Worm (Caenorhabditis elegans) whole organism, mixed stage, embryonic: Measurements from ENCODE around the gene F08G2.7.
A peak's percentile ranks its signal among the peaks of the same experiment; 100 is the strongest.
"Not testable (repeated sequence)": the region's sequence is repeated elsewhere in the genome, so short reads cannot be mapped to it uniquely, and the experiment has no call there.

Experiments
- M03D4.4 ChIP-seq: sonication (generic microtip); optimal IDR thresholded peaks from 2 replicates; lab custom pipeline; 2017; ENCODE audit warnings: mild to moderate bottlenecking, missing genetic modification characterization, missing compliant biosample characterization
- bed-3 ChIP-seq: fragments of 200-800 bp; sonication (Bioruptor generic); optimal IDR thresholded peaks from 3 replicates; lab custom pipeline; 2018; ENCODE audit warnings: mild to moderate bottlenecking, missing genetic modification characterization, moderate library complexity, missing compliant biosample characterization
- blmp-1 ChIP-seq: fragments of 150-350 bp; optimal IDR thresholded peaks from 2 replicates; lab custom pipeline; 2014; ENCODE audit warnings: missing biosample characterization, missing genetic modification characterization
- ceh-39 ChIP-seq: fragments of 150-350 bp; optimal IDR thresholded peaks from 2 replicates; lab custom pipeline; 2014; ENCODE audit warnings: missing biosample characterization, missing genetic modification characterization
- ceh-83 ChIP-seq: fragments of 200-800 bp; sonication (Bioruptor generic); optimal IDR thresholded peaks from 2 replicates; lab custom pipeline; 2018; ENCODE audit warnings: mild to moderate bottlenecking, missing genetic modification characterization, missing compliant biosample characterization
- ces-1 ChIP-seq: fragments of 150-350 bp; optimal IDR thresholded peaks from 2 replicates; lab custom pipeline; 2014; ENCODE audit warnings: missing biosample characterization, missing genetic modification reagents, missing genetic modification characterization
- cnd-1 ChIP-seq: fragments of 200-800 bp; sonication (Bioruptor generic); optimal IDR thresholded peaks from 2 replicates; lab custom pipeline; 2018; ENCODE audit warnings: mild to moderate bottlenecking, missing genetic modification characterization, missing compliant biosample characterization
- drap-1 ChIP-seq: fragments of 200-800 bp; sonication (Bioruptor generic); optimal IDR thresholded peaks from 3 replicates; lab custom pipeline; 2018; ENCODE audit warnings: mild to moderate bottlenecking, missing genetic modification characterization, missing compliant biosample characterization
- elt-1 ChIP-seq: sonication (generic microtip); optimal IDR thresholded peaks from 2 replicates; lab custom pipeline; 2017; ENCODE audit warnings: missing genetic modification characterization, mild to moderate bottlenecking, missing compliant biosample characterization, antibody characterized with exemption, moderate library complexity, borderline replicate concordance; ENCODE audit not compliant: insufficient read depth
- elt-3 ChIP-seq: fragments of 150-350 bp; optimal IDR thresholded peaks from 2 replicates; lab custom pipeline; 2014; ENCODE audit warnings: missing biosample characterization, missing genetic modification characterization
- flh-1 ChIP-seq: fragments of 200-800 bp; sonication (Bioruptor generic); optimal IDR thresholded peaks from 2 replicates; lab custom pipeline; 2018; ENCODE audit warnings: mild to moderate bottlenecking, missing genetic modification characterization, moderate library complexity, missing compliant biosample characterization
- ham-2 ChIP-seq: fragments of 200-800 bp; sonication (Bioruptor generic); optimal IDR thresholded peaks from 2 replicates; lab custom pipeline; 2018; ENCODE audit warnings: mild to moderate bottlenecking, missing genetic modification characterization, missing compliant biosample characterization
- lin-32 ChIP-seq: fragments of 200-800 bp; sonication (Bioruptor generic); optimal IDR thresholded peaks from 2 replicates; lab custom pipeline; 2018; ENCODE audit warnings: mild to moderate bottlenecking, missing genetic modification characterization, missing compliant biosample characterization
- lsy-2 ChIP-seq: fragments of 150-350 bp; optimal IDR thresholded peaks from 2 replicates; lab custom pipeline; 2014; ENCODE audit warnings: missing biosample characterization, missing genetic modification characterization
- mab-5 ChIP-seq: fragments of 150-350 bp; optimal IDR thresholded peaks from 2 replicates; lab custom pipeline; 2014; ENCODE audit warnings: missing biosample characterization, missing genetic modification characterization
- mep-1 ChIP-seq: fragments of 150-350 bp; optimal IDR thresholded peaks from 2 replicates; lab custom pipeline; 2017; ENCODE audit warnings: missing biosample characterization, missing genetic modification reagents, missing genetic modification characterization, inconsistent platforms
- mls-2 ChIP-seq: sonication (generic microtip); optimal IDR thresholded peaks from 2 replicates; lab custom pipeline; 2016; ENCODE audit warnings: mild to moderate bottlenecking, missing genetic modification characterization, moderate library complexity, missing compliant biosample characterization
- nhr-12 ChIP-seq: fragments of 150-350 bp; optimal IDR thresholded peaks from 2 replicates; lab custom pipeline; 2014; ENCODE audit warnings: missing biosample characterization, missing genetic modification characterization
- nhr-2 ChIP-seq: fragments of 150-350 bp; optimal IDR thresholded peaks from 2 replicates; lab custom pipeline; 2014; ENCODE audit warnings: missing biosample characterization, missing genetic modification characterization
- nhr-237 ChIP-seq: fragments of 150-350 bp; optimal IDR thresholded peaks from 2 replicates; lab custom pipeline; 2014; ENCODE audit warnings: missing biosample characterization, missing genetic modification characterization
- nhr-28 ChIP-seq: fragments of 150-350 bp; optimal IDR thresholded peaks from 2 replicates; lab custom pipeline; 2014; ENCODE audit warnings: missing biosample characterization, missing genetic modification characterization
- nhr-76 ChIP-seq: sonication (generic microtip); optimal IDR thresholded peaks from 2 replicates; lab custom pipeline; 2017; ENCODE audit warnings: missing biosample characterization, missing genetic modification characterization
- pha-4 ChIP-seq: fragments of 150-350 bp; optimal IDR thresholded peaks from 2 replicates; lab custom pipeline; 2018; ENCODE audit warnings: missing biosample characterization, missing genetic modification reagents, missing genetic modification characterization
- sem-2 ChIP-seq: fragments of 200-800 bp; sonication (Bioruptor generic); optimal IDR thresholded peaks from 2 replicates; lab custom pipeline; 2018; ENCODE audit warnings: mild to moderate bottlenecking, missing genetic modification characterization, missing compliant biosample characterization
- snpc-4 ChIP-seq: fragments of 150-350 bp; optimal IDR thresholded peaks from 2 replicates; lab custom pipeline; 2014; ENCODE audit warnings: missing biosample characterization, missing genetic modification characterization
- sptf-1 ChIP-seq: sonication (generic microtip); optimal IDR thresholded peaks from 2 replicates; lab custom pipeline; 2017; ENCODE audit warnings: mild to moderate bottlenecking, missing genetic modification characterization, moderate library complexity, missing compliant biosample characterization
- unc-120 ChIP-seq: sonication (generic microtip); optimal IDR thresholded peaks from 2 replicates; lab custom pipeline; 2017; ENCODE audit warnings: missing genetic modification characterization, missing compliant biosample characterization; ENCODE audit not compliant: poor library complexity, severe bottlenecking
- zip-8 ChIP-seq: fragments of 150-350 bp; optimal IDR thresholded peaks from 2 replicates; lab custom pipeline; 2014; ENCODE audit warnings: missing biosample characterization, missing genetic modification characterization
- ztf-11 ChIP-seq: fragments of 150-350 bp; optimal IDR thresholded peaks from 2 replicates; lab custom pipeline; 2014; ENCODE audit warnings: missing biosample characterization, missing genetic modification characterization

F08G2.7 gene

DNA sequence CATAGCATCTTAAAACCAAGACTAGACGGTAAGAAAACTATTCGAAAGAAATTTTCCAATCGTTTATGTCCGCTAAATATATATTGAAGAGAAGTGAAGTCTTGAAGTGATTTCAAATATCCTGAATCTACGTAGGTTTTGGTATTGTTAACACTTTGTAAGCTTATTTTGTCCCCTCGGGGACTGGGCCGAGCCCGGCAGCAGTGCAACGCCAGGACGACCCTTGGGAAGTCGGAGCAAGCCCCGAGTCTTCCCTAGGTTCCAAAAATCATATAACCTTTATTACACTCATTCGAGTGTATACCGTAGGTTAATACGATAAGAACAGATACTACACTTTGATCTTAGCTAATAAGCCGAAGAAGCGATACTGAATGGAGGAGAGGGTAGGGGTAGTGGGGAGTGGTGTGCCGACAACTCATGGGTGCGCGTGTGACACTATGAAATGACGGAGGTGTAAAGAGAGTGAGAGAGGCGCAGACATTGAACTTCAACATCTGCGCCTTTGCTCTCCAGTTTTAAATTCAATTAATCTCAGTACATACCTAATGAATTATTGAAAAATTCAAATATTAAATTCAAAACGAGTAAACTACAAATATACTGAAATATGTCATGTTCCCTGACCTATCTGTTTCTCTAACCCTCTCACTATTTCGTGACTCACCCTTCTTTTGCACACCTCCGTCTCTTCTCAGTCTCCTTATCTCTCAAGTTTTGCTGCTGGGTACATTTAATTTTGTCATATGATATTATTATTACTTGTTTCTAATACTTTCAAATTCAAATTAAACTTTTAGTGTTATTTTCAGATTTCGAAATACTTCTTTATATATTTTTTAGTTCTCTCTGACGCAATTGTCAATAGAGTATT, 11.6 kb downstream of the F08G2.7 start:
- peak; percentile 18 for TF ChIP-seq M03D4.4 (tag; lab: Kevin White, UChicago)
- peak; percentile 29 for TF ChIP-seq nhr-2 (tag; lab: Kevin White, UChicago)
- peak; percentile 13 for TF ChIP-seq ham-2 (GFP tag; lab: Kevin White, UChicago)
- peak; percentile 43 for TF ChIP-seq ces-1 (GFP tag; lab: Kevin White, UChicago)
- peak; percentile 17 for TF ChIP-seq ceh-83 (GFP tag; lab: Kevin White, UChicago)

DNA sequence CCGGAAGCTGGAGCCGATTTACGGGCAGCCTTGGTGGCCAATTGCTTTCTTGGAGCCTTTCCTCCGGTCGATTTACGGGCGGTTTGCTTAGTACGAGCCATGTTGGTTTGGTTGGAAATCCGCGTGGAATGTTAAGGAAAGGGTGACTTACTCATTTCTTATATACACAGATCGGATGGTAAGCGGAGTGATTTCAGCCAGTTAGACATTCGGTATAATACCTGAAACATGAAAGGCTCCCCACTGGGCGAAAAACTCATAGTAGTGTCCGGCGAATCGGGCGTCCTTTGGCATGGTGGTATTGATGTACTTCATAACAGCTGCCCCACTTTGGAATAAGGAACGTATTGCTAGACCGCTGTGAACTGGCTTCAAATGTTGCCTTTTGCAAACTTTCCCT, 12.4 kb downstream of the F08G2.7 start, which contains the start of gene his-42:
his-42 (minus strand) TSS at position 101 of the 400 bp plus-strand sequence.
- TF ChIP-seq pha-4 (tag; lab: Kevin White, UChicago), result no peak
- no peak for TF ChIP-seq unc-120 (tag; lab: Kevin White, UChicago)
- no peak for TF ChIP-seq sptf-1 (tag; lab: Kevin White, UChicago)
- no peak for TF ChIP-seq flh-1
- TF ChIP-seq nhr-28 (tag; lab: Kevin White, UChicago), result no peak
- TF ChIP-seq elt-1 (tag; lab: Kevin White, UChicago), result no peak
- no peak for TF ChIP-seq mep-1
- TF ChIP-seq nhr-237 (tag; lab: Kevin White, UChicago), result no peak
- TF ChIP-seq mls-2, result no peak
- no peak for TF ChIP-seq sem-2
- TF ChIP-seq bed-3, result no peak
- no peak for TF ChIP-seq cnd-1 (tag; lab: Kevin White, UChicago)
- TF ChIP-seq snpc-4 (tag; lab: Kevin White, UChicago), result no peak
- no peak for TF ChIP-seq ces-1 (GFP tag; lab: Kevin White, UChicago)
- no peak for TF ChIP-seq drap-1 (GFP tag; lab: Kevin White, UChicago)
- no peak for TF ChIP-seq nhr-2 (tag; lab: Kevin White, UChicago)
- no peak for TF ChIP-seq ztf-11 (tag; lab: Kevin White, UChicago)

DNA sequence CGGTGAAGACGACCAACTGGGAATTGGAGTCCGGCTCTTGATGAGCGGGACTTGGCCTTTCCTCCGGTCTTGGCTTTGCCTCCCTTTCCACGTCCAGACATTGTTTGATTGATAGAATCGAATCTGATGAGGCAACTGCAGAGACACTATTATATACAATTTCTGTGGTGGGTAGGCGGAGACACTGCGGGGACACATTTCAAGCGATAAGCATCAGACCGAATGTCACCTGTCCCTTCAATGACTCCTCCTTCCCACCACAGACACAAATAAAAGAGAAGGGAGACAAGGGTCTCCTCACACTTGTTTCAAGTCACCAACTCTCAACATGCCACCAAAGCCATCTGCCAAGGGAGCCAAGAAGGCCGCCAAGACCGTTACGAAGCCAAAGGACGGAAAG, 22.9 kb downstream of the F08G2.7 start, which contains the start of gene his-16:
his-16 (minus strand) TSS at position 101 of the 400 bp plus-strand sequence.
- TF ChIP-seq elt-1 (tag; lab: Kevin White, UChicago); sem-2; mab-5 (tag; lab: Kevin White, UChicago): not testable (repeated sequence)

DNA sequence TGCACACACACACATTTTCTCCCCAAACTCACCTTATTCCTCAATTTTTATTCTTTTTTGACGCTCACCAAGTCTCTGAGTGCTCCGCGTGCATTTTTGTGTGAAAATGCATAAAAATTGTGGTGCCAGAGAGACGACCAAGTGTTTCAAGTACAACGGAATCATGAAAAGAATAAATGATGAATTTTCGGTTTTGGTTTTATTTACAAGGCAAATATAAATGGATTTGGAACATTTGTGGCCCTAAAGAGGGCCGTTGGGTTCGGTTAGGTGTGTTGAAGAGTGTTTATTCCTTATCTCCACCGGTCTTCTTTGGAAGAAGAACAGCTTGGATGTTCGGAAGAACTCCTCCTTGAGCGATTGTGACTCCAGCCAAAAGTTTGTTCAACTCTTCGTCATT, 23.5 kb downstream of the F08G2.7 start:
- peak; percentile 32 for TF ChIP-seq ceh-39 (tag; lab: Kevin White, UChicago)

DNA sequence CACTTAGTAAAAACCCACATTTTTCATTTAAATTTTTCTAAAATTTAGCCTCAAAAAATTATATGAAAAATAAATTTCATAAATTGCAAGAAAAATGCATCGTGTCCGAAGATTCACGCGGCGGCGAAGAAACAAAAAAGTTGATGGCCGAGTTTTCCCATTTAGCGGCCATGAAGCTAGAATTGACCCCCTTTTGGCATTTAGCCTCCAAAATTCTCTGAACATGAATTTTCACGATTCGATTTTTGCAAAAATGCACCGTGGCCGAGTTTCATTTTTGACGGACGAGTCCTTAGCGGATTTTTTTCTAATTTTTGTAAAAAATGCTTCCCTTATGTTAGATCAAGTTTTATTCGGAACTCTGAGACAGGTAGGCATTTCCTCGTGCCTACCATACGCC, 25.4 kb downstream of the F08G2.7 start:
- TF ChIP-seq unc-120 (tag; lab: Kevin White, UChicago) (no peak), snpc-4 (tag; lab: Kevin White, UChicago) (no peak), ceh-83 (GFP tag; lab: Kevin White, UChicago) (no peak), pha-4 (tag; lab: Kevin White, UChicago) (no peak), ceh-39 (tag; lab: Kevin White, UChicago) (no peak), blmp-1 (no peak), ces-1 (GFP tag; lab: Kevin White, UChicago) (no peak), elt-1 (tag; lab: Kevin White, UChicago) (no peak), flh-1 (no peak), elt-3 (tag; lab: Kevin White, UChicago) (no peak), mls-2 (no peak), ztf-11 (tag; lab: Kevin White, UChicago) (no peak), drap-1 (GFP tag; lab: Kevin White, UChicago) (no peak), bed-3 (no peak), nhr-76 (tag; lab: Kevin White, UChicago) (no peak), zip-8 (tag; lab: Kevin White, UChicago) (no peak), cnd-1 (tag; lab: Kevin White, UChicago) (no peak), nhr-12 (tag; lab: Kevin White, UChicago) (no peak), lin-32 (GFP tag; lab: Kevin White, UChicago) (no peak), lsy-2 (tag; lab: Kevin White, UChicago) (no peak)
